Fruit fly (Drosophila melanogaster) whole organism, embryonic: ENCODE data around the gene CG32984.

Experiments
- Atf-2 ChIP-seq: fragments of 200-800 bp; sonication (Bioruptor generic); optimal IDR thresholded peaks from 2 replicates; lab custom pipeline; 2016; ENCODE audit warnings: missing biosample characterization, missing genetic modification characterization
- CG10209 ChIP-seq: fragments of 200-800 bp; sonication (Bioruptor generic); optimal IDR thresholded peaks from 3 replicates; lab custom pipeline; 2017; ENCODE audit warnings: missing biosample characterization, mild to moderate bottlenecking, missing genetic modification characterization, missing genetic modification reagents
- CG10366 ChIP-seq: fragments of 200-800 bp; sonication (Bioruptor generic); IDR thresholded peaks from 2 replicates; pipeline ENCODE4 v1.3.6; 2022; ENCODE audit warnings: missing biosample characterization, missing genetic modification characterization
- CG10543 ChIP-seq: fragments of 200-800 bp; sonication (Bioruptor generic); optimal IDR thresholded peaks from 3 replicates; lab custom pipeline; 2017; ENCODE audit warnings: missing biosample characterization, mild to moderate bottlenecking, missing genetic modification characterization, moderate library complexity
- CG10959 ChIP-seq: fragments of 200-800 bp; sonication (Bioruptor generic); IDR thresholded peaks from 2 replicates; pipeline ENCODE4 v1.3.6; 2022; ENCODE audit warnings: missing biosample characterization, missing genetic modification characterization
- CG12659 ChIP-seq: fragments of 200-800 bp; sonication (Bioruptor generic); optimal IDR thresholded peaks from 3 replicates; lab custom pipeline; 2017; ENCODE audit warnings: mild to moderate bottlenecking, missing biosample characterization, missing genetic modification reagents, missing genetic modification characterization
- CG12769 ChIP-seq: fragments of 200-800 bp; sonication (Bioruptor generic); optimal IDR thresholded peaks from 2 replicates; lab custom pipeline; 2019; ENCODE audit warnings: missing biosample characterization, mild to moderate bottlenecking, missing genetic modification characterization, moderate library complexity
- CG13287 ChIP-seq: fragments of 200-800 bp; sonication (Bioruptor generic); IDR thresholded peaks from 2 replicates; pipeline ENCODE4 v1.3.6; 2022; ENCODE audit warnings: missing biosample characterization, missing genetic modification characterization; ENCODE audit not compliant: partially characterized antibody
- CG15011 ChIP-seq: fragments of 200-800 bp; sonication (Bioruptor generic); optimal IDR thresholded peaks from 3 replicates; lab custom pipeline; 2018; ENCODE audit warnings: missing biosample characterization, mild to moderate bottlenecking, missing genetic modification characterization
- CG1602 ChIP-seq: fragments of 200-800 bp; sonication (Bioruptor generic); optimal IDR thresholded peaks from 3 replicates; lab custom pipeline; 2016; ENCODE audit warnings: missing biosample characterization, missing genetic modification characterization
- CG1647 ChIP-seq: fragments of 200-800 bp; sonication (Bioruptor generic); optimal IDR thresholded peaks from 3 replicates; lab custom pipeline; 2016; ENCODE audit warnings: missing biosample characterization, missing genetic modification characterization
- CG17829 ChIP-seq: fragments of 200-800 bp; optimal IDR thresholded peaks from 2 replicates; lab custom pipeline; 2019; ENCODE audit warnings: missing biosample characterization, mild to moderate bottlenecking, missing genetic modification characterization, moderate library complexity
- CG18764 ChIP-seq: fragments of 200-800 bp; sonication (Bioruptor generic); optimal IDR thresholded peaks from 3 replicates; lab custom pipeline; 2016; ENCODE audit warnings: missing biosample characterization, missing genetic modification characterization
- CG30403 ChIP-seq: fragments of 200-800 bp; sonication (Bioruptor generic); optimal IDR thresholded peaks from 3 replicates; lab custom pipeline; 2016; ENCODE audit warnings: missing biosample characterization, missing genetic modification characterization
- CG31224 ChIP-seq: fragments of 200-800 bp; sonication (Bioruptor generic); IDR thresholded peaks from 2 replicates; pipeline ENCODE4 v1.3.6; 2022; ENCODE audit warnings: missing biosample characterization, missing genetic modification characterization
- CG32767 ChIP-seq: fragments of 200-800 bp; sonication (Bioruptor generic); IDR thresholded peaks from 2 replicates; pipeline ENCODE4 v1.3.6; 2022; ENCODE audit warnings: missing biosample characterization, missing genetic modification characterization
- CG34224 ChIP-seq: fragments of 200-800 bp; sonication (Bioruptor generic); IDR thresholded peaks from 3 replicates; pipeline ENCODE4 v1.3.6; 2022; ENCODE audit warnings: missing biosample characterization, missing genetic modification characterization; ENCODE audit not compliant: partially characterized antibody
- CG4707 ChIP-seq: fragments of 200-800 bp; sonication (Bioruptor generic); optimal IDR thresholded peaks from 2 replicates; lab custom pipeline; 2018; ENCODE audit warnings: missing biosample characterization, mild to moderate bottlenecking, missing genetic modification characterization, moderate library complexity
- CG6689 ChIP-seq: fragments of 200-800 bp; sonication (Bioruptor generic); IDR thresholded peaks from 2 replicates; pipeline ENCODE4 v1.3.6; 2022; ENCODE audit warnings: missing biosample characterization, missing genetic modification characterization
- CG6791 ChIP-seq: fragments of 200-800 bp; sonication (Bioruptor generic); IDR thresholded peaks from 3 replicates; pipeline ENCODE4 v1.3.6; 2022; ENCODE audit warnings: missing biosample characterization, missing genetic modification characterization; ENCODE audit not compliant: partially characterized antibody
- CG6813 ChIP-seq: fragments of 200-800 bp; sonication (Bioruptor generic); optimal IDR thresholded peaks from 2 replicates; lab custom pipeline; 2017; ENCODE audit warnings: missing biosample characterization, missing genetic modification characterization, mild to moderate bottlenecking, moderate library complexity, missing genetic modification reagents
- CG9797 ChIP-seq: fragments of 200-800 bp; sonication (Bioruptor generic); optimal IDR thresholded peaks from 3 replicates; lab custom pipeline; 2018; ENCODE audit warnings: missing biosample characterization, mild to moderate bottlenecking, missing genetic modification characterization
- CHES-1-like ChIP-seq: fragments of 200-800 bp; sonication (Bioruptor generic); optimal IDR thresholded peaks from 2 replicates; lab custom pipeline; 2016; ENCODE audit warnings: missing biosample characterization, missing genetic modification characterization
- CkIIα-i1 ChIP-seq: fragments of 200-800 bp; sonication (Bioruptor generic); IDR thresholded peaks from 2 replicates; pipeline ENCODE4 v1.3.6; 2022; ENCODE audit warnings: missing biosample characterization, missing genetic modification characterization
- Drgx ChIP-seq: fragments of 200-800 bp; sonication (Bioruptor generic); IDR thresholded peaks from 2 replicates; pipeline ENCODE4 v1.3.6; 2022; ENCODE audit warnings: missing biosample characterization, missing genetic modification characterization
- Scr ChIP-seq: fragments of 200-800 bp; sonication (Bioruptor generic); IDR thresholded peaks from 2 replicates; pipeline ENCODE4 v1.3.6; 2022; ENCODE audit warnings: missing biosample characterization, missing genetic modification characterization; ENCODE audit not compliant: partially characterized antibody
- Xbp1 ChIP-seq: fragments of 200-800 bp; sonication (Bioruptor generic); optimal IDR thresholded peaks from 3 replicates; lab custom pipeline; 2016; ENCODE audit warnings: missing biosample characterization, mild to moderate bottlenecking, missing genetic modification characterization
- aop ChIP-seq: fragments of 200-800 bp; sonication (Bioruptor generic); IDR thresholded peaks from 2 replicates; pipeline ENCODE4 v1.3.6; 2022; ENCODE audit warnings: missing biosample characterization, missing genetic modification characterization
- chinmo ChIP-seq: fragments of 200-800 bp; sonication (Bioruptor generic); IDR thresholded peaks from 4 replicates; pipeline ENCODE4 v1.3.6; 2022; ENCODE audit warnings: missing biosample characterization, missing genetic modification characterization; ENCODE audit not compliant: partially characterized antibody
- cwo ChIP-seq: fragments of 200-800 bp; sonication (Bioruptor generic); optimal IDR thresholded peaks from 3 replicates; lab custom pipeline; 2017; ENCODE audit warnings: missing biosample characterization, missing genetic modification characterization, mild to moderate bottlenecking, moderate library complexity, missing genetic modification reagents
- dm ChIP-seq: fragments of 200-800 bp; sonication (Bioruptor generic); optimal IDR thresholded peaks from 3 replicates; lab custom pipeline; 2016; ENCODE audit warnings: missing biosample characterization, missing genetic modification characterization
- esg ChIP-seq: fragments of 200-800 bp; sonication (Bioruptor generic); conservative IDR thresholded peaks from 2 replicates; pipeline ENCODE4 v1.3.6; 2022; ENCODE audit warnings: missing biosample characterization, missing genetic modification characterization
- ewg ChIP-seq: fragments of 200-800 bp; sonication (Bioruptor generic); optimal IDR thresholded peaks from 3 replicates; lab custom pipeline; 2017; ENCODE audit warnings: mild to moderate bottlenecking, missing biosample characterization, missing genetic modification reagents, missing genetic modification characterization
- gsb-n ChIP-seq: fragments of 200-800 bp; sonication (Bioruptor generic); optimal IDR thresholded peaks from 3 replicates; lab custom pipeline; 2018; ENCODE audit warnings: missing biosample characterization, mild to moderate bottlenecking, missing genetic modification characterization
- knrl ChIP-seq: fragments of 200-800 bp; sonication (Bioruptor generic); IDR thresholded peaks from 3 replicates; pipeline ENCODE4 v1.3.6; 2022; ENCODE audit warnings: missing biosample characterization, missing genetic modification characterization; ENCODE audit not compliant: partially characterized antibody
- lmd ChIP-seq: fragments of 200-800 bp; sonication (Bioruptor generic); IDR thresholded peaks from 2 replicates; pipeline ENCODE4 v1.3.6; 2022; ENCODE audit warnings: missing biosample characterization, missing genetic modification characterization
- nerfin-2 ChIP-seq: fragments of 200-800 bp; sonication (Bioruptor generic); IDR thresholded peaks from 2 replicates; pipeline ENCODE4 v1.3.6; 2022; ENCODE audit warnings: missing biosample characterization, missing genetic modification characterization; ENCODE audit not compliant: partially characterized antibody
- pb ChIP-seq: fragments of 200-800 bp; sonication (Bioruptor generic); optimal IDR thresholded peaks from 3 replicates; lab custom pipeline; 2016; ENCODE audit warnings: missing biosample characterization, missing genetic modification characterization
- peb ChIP-seq: fragments of 200-800 bp; sonication (Bioruptor generic); IDR thresholded peaks from 2 replicates; pipeline ENCODE4 v1.3.6; 2022; ENCODE audit warnings: missing biosample characterization, missing genetic modification characterization
- pnt ChIP-seq: fragments of 200-800 bp; sonication (Bioruptor generic); optimal IDR thresholded peaks from 3 replicates; lab custom pipeline; 2016; ENCODE audit warnings: missing biosample characterization, missing genetic modification characterization
- run ChIP-seq: fragments of 200-800 bp; sonication (Bioruptor generic); optimal IDR thresholded peaks from 3 replicates; lab custom pipeline; 2018; ENCODE audit warnings: missing biosample characterization, mild to moderate bottlenecking, missing genetic modification characterization
- scrt ChIP-seq: fragments of 200-800 bp; sonication (Bioruptor generic); optimal IDR thresholded peaks from 2 replicates; lab custom pipeline; 2018; ENCODE audit warnings: missing biosample characterization, mild to moderate bottlenecking, missing genetic modification characterization, moderate library complexity
- sima ChIP-seq: fragments of 200-800 bp; sonication (Bioruptor generic); optimal IDR thresholded peaks from 2 replicates; lab custom pipeline; 2016; ENCODE audit warnings: missing biosample characterization, missing genetic modification characterization
- tll ChIP-seq, 2 experiments: fragments of 200-800 bp in 1 of 2; fragments of >200 bp in 1 of 2; sonication (Bioruptor generic) in 1 of 2; optimal IDR thresholded peaks; 2 replicates each; lab custom pipeline; 2017 to 2019; ENCODE audit warnings: missing biosample characterization in 2 of 2, missing genetic modification characterization in 2 of 2, mild to moderate bottlenecking in 1 of 2, moderate library complexity in 1 of 2
- tna ChIP-seq: fragments of 200-800 bp; sonication (Bioruptor generic); IDR thresholded peaks from 2 replicates; pipeline ENCODE4 v1.3.6; 2022; ENCODE audit warnings: missing biosample characterization, missing genetic modification characterization; ENCODE audit not compliant: partially characterized antibody
- tup ChIP-seq: fragments of 200-800 bp; sonication (Bioruptor generic); optimal IDR thresholded peaks from 2 replicates; lab custom pipeline; 2016; ENCODE audit warnings: missing biosample characterization, mild to moderate bottlenecking, missing genetic modification characterization, moderate library complexity
- wdn ChIP-seq: fragments of 200-800 bp; sonication (Bioruptor generic); IDR thresholded peaks from 2 replicates; pipeline ENCODE4 v1.3.6; 2022; ENCODE audit warnings: missing biosample characterization, missing genetic modification characterization
- zf30C ChIP-seq: fragments of 200-800 bp; sonication (Bioruptor generic); optimal IDR thresholded peaks from 3 replicates; lab custom pipeline; 2018; ENCODE audit warnings: missing biosample characterization, mild to moderate bottlenecking, missing genetic modification characterization

Gene CG32984

dm6 chr2L:8951184-8951934, 13.4 kb upstream of the CG32984 start, which contains the start of gene C1GalTA (continued):
- peak; percentile 78 for TF ChIP-seq CHES-1-like (GFP tag; lab: Kevin White, UChicago)
- TF ChIP-seq zf30C (GFP tag; lab: Kevin White, UChicago), result peak; percentile 96
- TF ChIP-seq tup (GFP tag; lab: Kevin White, UChicago), result peak; percentile 28
- TF ChIP-seq ewg (GFP tag; lab: Kevin White, UChicago), result peak; percentile 92
- peak; percentile 96 for TF ChIP-seq CG1602 (GFP tag; lab: Kevin White, UChicago)
- no peak for TF ChIP-seq Scr (GFP tag; lab: Robert Waterston, UW)
- no peak for TF ChIP-seq chinmo (GFP tag; lab: Robert Waterston, UW)
- peak; percentile 44 for TF ChIP-seq CG9797 (GFP tag; lab: Kevin White, UChicago)
- TF ChIP-seq Atf-2, result peak; percentile 42
- TF ChIP-seq CG12769, result peak; percentile 61
- peak; percentile 94 for TF ChIP-seq CG18764 (GFP tag; lab: Kevin White, UChicago)
- no peak for TF ChIP-seq CG6791
- TF ChIP-seq tna (GFP tag; lab: Robert Waterston, UW), result no peak
- TF ChIP-seq wdn (GFP tag; lab: Robert Waterston, UW), result peak; percentile 90
- peak; percentile 99 for TF ChIP-seq CG12659 (GFP tag; lab: Kevin White, UChicago)
- peak; percentile 36 for TF ChIP-seq CG1647 (GFP tag; lab: Kevin White, UChicago)
- TF ChIP-seq nerfin-2 (GFP tag; lab: Robert Waterston, UW), result no peak
- peak; percentile 72 for TF ChIP-seq CG10959 (GFP tag; lab: Robert Waterston, UW)
- TF ChIP-seq CG31224 (GFP tag; lab: Robert Waterston, UW), result peak; percentile 92
- TF ChIP-seq CG10543, result peak; percentile 95
- peak; percentile 98 for TF ChIP-seq cwo
- peak; percentile 100 for TF ChIP-seq CG17829 (tag; lab: Kevin White, UChicago)
- TF ChIP-seq CG10366, result peak; percentile 90
- peak; percentile 97 for TF ChIP-seq run
- TF ChIP-seq CkIIα-i1 (GFP tag; lab: Robert Waterston, UW), result no peak
- peak; percentile 98 for TF ChIP-seq CG6689
- no peak for TF ChIP-seq CG34224 (GFP tag; lab: Robert Waterston, UW)
- peak; percentile 97 for TF ChIP-seq Drgx (GFP tag; lab: Robert Waterston, UW)
- peak; percentile 97 for TF ChIP-seq CG15011 (GFP tag; lab: Kevin White, UChicago)
- TF ChIP-seq tll (GFP tag; optimal IDR thresholded peaks at IDR 0.05; lab: Kevin White, UChicago), result peak in 1 of 2 experiments; percentile 51
- TF ChIP-seq CG6813 (GFP tag; lab: Kevin White, UChicago), result peak; percentile 96
- TF ChIP-seq dm (GFP tag; lab: Kevin White, UChicago), result peak; percentile 55
- TF ChIP-seq sima (GFP tag; lab: Kevin White, UChicago), result no peak
- TF ChIP-seq CG30403, result peak; percentile 97
- TF ChIP-seq esg (GFP tag; lab: Robert Waterston, UW), result peak; percentile 92
- TF ChIP-seq pb (GFP tag; lab: Kevin White, UChicago), result peak; percentile 11
- TF ChIP-seq CG32767 (GFP tag; lab: Robert Waterston, UW), result peak; percentile 96
- no peak for TF ChIP-seq aop (GFP tag; lab: Robert Waterston, UW)
- TF ChIP-seq knrl (GFP tag; lab: Robert Waterston, UW), result no peak
- peak; percentile 97 for TF ChIP-seq CG10209 (GFP tag; lab: Kevin White, UChicago)
- peak; percentile 90 for TF ChIP-seq peb
- TF ChIP-seq CG4707 (GFP tag; lab: Kevin White, UChicago), result peak; percentile 75
- TF ChIP-seq gsb-n, result peak; percentile 99
- peak; percentile 97 for TF ChIP-seq lmd
- no peak for TF ChIP-seq CG13287 (GFP tag; lab: Robert Waterston, UW)
- peak; percentile 94 for TF ChIP-seq scrt (GFP tag; lab: Kevin White, UChicago)
- peak; percentile 53 for TF ChIP-seq pnt (GFP tag; lab: Kevin White, UChicago)
- peak; percentile 89 for TF ChIP-seq Xbp1
